Fruit fly (Drosophila melanogaster): ENCODE measurements around the gene CG46448.

The CG46448 gene

dm6 chr2L:2433494-2434054 lies 42.1 kb downstream of the CG46448 start (continued):
- TF ChIP-seq zen2 (GFP tag; IDR thresholded peaks at IDR 0.05; ENCODE audit: partially characterized antibody) (no peak), bab2 (GFP tag; optimal IDR thresholded peaks at IDR 0.05) (peak; percentile 75), Ptx1 (GFP tag; IDR thresholded peaks at IDR 0.05) (peak; percentile 92), CG10267 (tag; optimal IDR thresholded peaks at IDR 0.05) (peak; percentile 62), CG14050 (GFP tag; IDR thresholded peaks at IDR 0.05) (peak; percentile 86), eve (GFP tag; optimal IDR thresholded peaks at IDR 0.05) (peak in 1 of 2 experiments; percentile 96), BEAF-32 (GFP tag; optimal IDR thresholded peaks at IDR 0.05) (no peak), ems (GFP tag; optimal IDR thresholded peaks at IDR 0.05) (peak; percentile 74), Bteb2 (GFP tag; optimal IDR thresholded peaks at IDR 0.05) (peak; percentile 59), Med (GFP tag) (peak; percentile 97), phol (tag; optimal IDR thresholded peaks at IDR 0.05) (peak; percentile 82), CG2129 (GFP tag; IDR thresholded peaks at IDR 0.05; ENCODE audit: partially characterized antibody) (no peak), da (GFP tag; optimal IDR thresholded peaks at IDR 0.05) (peak; percentile 55), eyg (GFP tag; optimal IDR thresholded peaks at IDR 0.05) (peak; percentile 67), fru (optimal IDR thresholded peaks at IDR 0.05) (no peak), CG9437 (GFP tag; optimal IDR thresholded peaks at IDR 0.05) (peak; percentile 60), CG11085 (GFP tag; IDR thresholded peaks at IDR 0.05) (peak; percentile 40; the same call in 1 of the 2 replicates), tup (GFP tag; optimal IDR thresholded peaks at IDR 0.05) (peak; percentile 29), pita (GFP tag; optimal IDR thresholded peaks at IDR 0.05) (no peak), CG7556 (GFP tag; optimal IDR thresholded peaks at IDR 0.05) (peak; percentile 76), Hmx (GFP tag; optimal IDR thresholded peaks at IDR 0.05) (no peak), CG6813 (GFP tag; optimal IDR thresholded peaks at IDR 0.05) (peak; percentile 49), HmgZ (tag; optimal IDR thresholded peaks at IDR 0.05) (peak; percentile 55), Drgx (GFP tag; IDR thresholded peaks at IDR 0.05) (peak; percentile 97), Asciz (GFP tag; optimal IDR thresholded peaks at IDR 0.05) (peak; percentile 78), CG13624 (GFP tag; optimal IDR thresholded peaks at IDR 0.05) (peak; percentile 80), cad (GFP tag; optimal IDR thresholded peaks at IDR 0.05) (no peak), pan (optimal IDR thresholded peaks at IDR 0.05) (no peak), pan (GFP tag; optimal IDR thresholded peaks at IDR 0.05 in 1 of 2, IDR thresholded peaks at IDR 0.05 in 1 of 2) (peak in 1 of 2 experiments; percentile 87), Myb (GFP tag; optimal IDR thresholded peaks at IDR 0.05) (peak; percentile 39), CG8359 (GFP tag; optimal IDR thresholded peaks at IDR 0.05; ENCODE audit: borderline replicate concordance) (peak; percentile 34), D19B (GFP tag; optimal IDR thresholded peaks at IDR 0.05) (no peak), D19A (tag; optimal IDR thresholded peaks at IDR 0.05) (peak; percentile 77), jigr1 (GFP tag; IDR thresholded peaks at IDR 0.05) (peak; percentile 68; the same call in 2 of the 3 replicates), usp (GFP tag; optimal IDR thresholded peaks at IDR 0.05) (no peak), esg (GFP tag; conservative IDR thresholded peaks at IDR 0.05) (peak; percentile 87), CG6254 (GFP tag; optimal IDR thresholded peaks at IDR 0.05) (peak; percentile 53), sisA (GFP tag; IDR thresholded peaks at IDR 0.05) (peak; percentile 92), BtbVII (GFP tag; optimal IDR thresholded peaks at IDR 0.05) (no peak), exex (tag; optimal IDR thresholded peaks at IDR 0.05) (no peak), Hr51 (GFP tag; optimal IDR thresholded peaks at IDR 0.05) (peak; percentile 48 to 89), gcm2 (GFP tag; optimal IDR thresholded peaks at IDR 0.05) (peak; percentile 9), CG8089 (GFP tag; optimal IDR thresholded peaks at IDR 0.05) (peak; percentile 75), tin (GFP tag; optimal IDR thresholded peaks at IDR 0.05) (peak; percentile 87), CG16815 (GFP tag; optimal IDR thresholded peaks at IDR 0.05) (peak; percentile 8), CG18599 (GFP tag; optimal IDR thresholded peaks at IDR 0.05) (peak; percentile 60), CG13296 (GFP tag; optimal IDR thresholded peaks at IDR 0.05) (peak; percentile 59), CG17361 (GFP tag; IDR thresholded peaks at IDR 0.05) (peak; percentile 81), Xbp1 (GFP tag; optimal IDR thresholded peaks at IDR 0.05) (peak; percentile 92), twi (tag; optimal IDR thresholded peaks at IDR 0.05) (peak; percentile 67)

Data from whole organism, embryonic.